Worm (Caenorhabditis elegans) whole organism, L4 larva: ENCODE measurements around the gene Y62E10A.3.

ENCODE experiments used
- F37D6.2 ChIP-seq: sonication (generic microtip); optimal IDR thresholded peaks from 2 replicates; lab custom pipeline; 2016; ENCODE audit warnings: mild to moderate bottlenecking, missing genetic modification characterization, missing compliant biosample characterization
- F44E2.7 ChIP-seq: fragments of 200-800 bp; sonication (Bioruptor generic); IDR thresholded peaks from 2 replicates; pipeline ENCODE4 v2.1.2; 2022; ENCODE audit warnings: missing genetic modification characterization, missing compliant biosample characterization
- R02D3.7 ChIP-seq: fragments of 150-350 bp; sonication (generic microtip); optimal IDR thresholded peaks from 3 replicates; lab custom pipeline; 2014; ENCODE audit warnings: missing biosample characterization, missing genetic modification characterization
- T26A8.4 ChIP-seq: fragments of 200-800 bp; sonication (Bioruptor generic); IDR thresholded peaks from 2 replicates; pipeline ENCODE4 v1.3.6; 2022; ENCODE audit warnings: missing genetic modification characterization, missing compliant biosample characterization
- Y48G9A.11 ChIP-seq: fragments of 200-800 bp; sonication (Bioruptor generic); IDR thresholded peaks from 2 replicates; pipeline ENCODE4 v1.3.6; 2022; ENCODE audit warnings: missing genetic modification reagents, missing genetic modification characterization, missing compliant biosample characterization
- ZK546.5 ChIP-seq, 2 experiments: sonication (generic microtip); optimal IDR thresholded peaks; 2 replicates each; lab custom pipeline; 2017; ENCODE audit warnings: missing biosample characterization in 2 of 2, missing genetic modification characterization in 2 of 2
- ama-1 ChIP-seq: fragments of 150-350 bp; optimal IDR thresholded peaks from 2 replicates; lab custom pipeline; 2014; ENCODE audit warnings: inconsistent platforms, mixed read lengths
- attf-4 ChIP-seq: sonication (generic microtip); optimal IDR thresholded peaks from 3 replicates; lab custom pipeline; 2017; ENCODE audit warnings: missing biosample characterization, missing genetic modification characterization
- ceh-20 ChIP-seq: fragments of 200-800 bp; sonication (Bioruptor generic); IDR thresholded peaks from 2 replicates; pipeline ENCODE4 v1.3.6; 2022; ENCODE audit warnings: missing genetic modification reagents, missing genetic modification characterization, missing compliant biosample characterization
- ceh-28 ChIP-seq: fragments of 150-350 bp; optimal IDR thresholded peaks from 2 replicates; lab custom pipeline; 2014; ENCODE audit warnings: missing biosample characterization, missing genetic modification reagents, missing genetic modification characterization
- ceh-44 ChIP-seq: fragments of 200-800 bp; sonication (Bioruptor generic); IDR thresholded peaks from 2 replicates; pipeline ENCODE4 v1.3.6; 2022; ENCODE audit warnings: missing genetic modification reagents, missing genetic modification characterization, missing compliant biosample characterization
- ceh-62 ChIP-seq: sonication (generic microtip); optimal IDR thresholded peaks from 2 replicates; lab custom pipeline; 2017; ENCODE audit warnings: missing biosample characterization, missing genetic modification characterization
- ces-1 ChIP-seq: fragments of 150-350 bp; sonication (generic microtip); optimal IDR thresholded peaks from 4 replicates; lab custom pipeline; 2014; ENCODE audit warnings: missing biosample characterization, missing genetic modification reagents, missing genetic modification characterization
- cey-2 ChIP-seq: sonication (generic microtip); optimal IDR thresholded peaks from 3 replicates; lab custom pipeline; 2017; ENCODE audit warnings: missing genetic modification characterization, mild to moderate bottlenecking, missing compliant biosample characterization, antibody characterized with exemption, borderline replicate concordance; ENCODE audit not compliant: insufficient read depth
- ctbp-1 ChIP-seq: fragments of 200-800 bp; sonication (Bioruptor generic); IDR thresholded peaks from 2 replicates; pipeline ENCODE4 v1.3.6; 2022; ENCODE audit warnings: missing genetic modification reagents, missing genetic modification characterization, missing compliant biosample characterization
- dmd-6 ChIP-seq: fragments of 200-800 bp; sonication (Bioruptor generic); IDR thresholded peaks from 2 replicates; pipeline ENCODE4 v1.3.6; 2022; ENCODE audit warnings: missing genetic modification reagents, missing genetic modification characterization, missing compliant biosample characterization
- dmd-9 ChIP-seq: fragments of 200-800 bp; sonication (Bioruptor generic); IDR thresholded peaks from 2 replicates; pipeline ENCODE4 v1.3.6; 2022; ENCODE audit warnings: missing genetic modification reagents, missing genetic modification characterization, missing compliant biosample characterization
- dpl-1 ChIP-seq: fragments of 150-350 bp; optimal IDR thresholded peaks from 2 replicates; lab custom pipeline; 2014; ENCODE audit warnings: missing biosample characterization, missing genetic modification reagents, missing genetic modification characterization
- duxl-1 ChIP-seq: sonication (generic microtip); optimal IDR thresholded peaks from 2 replicates; lab custom pipeline; 2016; ENCODE audit warnings: mild to moderate bottlenecking, missing genetic modification characterization, moderate library complexity, missing compliant biosample characterization; ENCODE audit not compliant: poor library complexity
- dve-1 ChIP-seq: sonication (generic microtip); optimal IDR thresholded peaks from 2 replicates; lab custom pipeline; 2017; ENCODE audit warnings: antibody characterized with exemption, mild to moderate bottlenecking, missing genetic modification characterization, missing compliant biosample characterization; ENCODE audit not compliant: insufficient read depth
- egl-43 ChIP-seq: fragments of 200-800 bp; sonication (Bioruptor generic); IDR thresholded peaks from 2 replicates; pipeline ENCODE4 v1.3.6; 2022; ENCODE audit warnings: missing genetic modification reagents, missing genetic modification characterization, missing compliant biosample characterization
- fkh-10 ChIP-seq: fragments of 150-350 bp; optimal IDR thresholded peaks from 2 replicates; lab custom pipeline; 2014; ENCODE audit warnings: missing biosample characterization, missing genetic modification reagents, missing genetic modification characterization
- fos-1 ChIP-seq: fragments of 150-350 bp; optimal IDR thresholded peaks from 2 replicates; lab custom pipeline; 2014; ENCODE audit warnings: missing biosample characterization, missing genetic modification characterization
- gei-8 ChIP-seq: fragments of 200-800 bp; sonication (Bioruptor generic); optimal IDR thresholded peaks from 2 replicates; lab custom pipeline; 2018; ENCODE audit warnings: mild to moderate bottlenecking, missing genetic modification characterization, missing compliant biosample characterization
- hmg-1.1 ChIP-seq: fragments of 200-800 bp; sonication (Bioruptor generic); IDR thresholded peaks from 2 replicates; pipeline ENCODE4 v1.3.6; 2022; ENCODE audit warnings: missing genetic modification reagents, missing genetic modification characterization, missing compliant biosample characterization
- lin-29 ChIP-seq: fragments of 200-800 bp; sonication (Bioruptor generic); IDR thresholded peaks from 2 replicates; pipeline ENCODE4 v1.3.6; 2022; ENCODE audit warnings: missing genetic modification reagents, missing genetic modification characterization, missing compliant biosample characterization
- lin-39 ChIP-seq: fragments of 150-350 bp; optimal IDR thresholded peaks from 2 replicates; lab custom pipeline; 2014; ENCODE audit warnings: missing biosample characterization, missing genetic modification reagents, missing genetic modification characterization
- lsy-2 ChIP-seq, 2 experiments: fragments of 150-350 bp in 1 of 2; sonication (generic microtip) in 1 of 2; optimal IDR thresholded peaks; 2 replicates each; lab custom pipeline; 2014 to 2017; ENCODE audit warnings: missing biosample characterization in 2 of 2, missing genetic modification characterization in 2 of 2
- mdl-1 ChIP-seq, 2 experiments: fragments of 150-350 bp in 1 of 2; sonication (generic microtip) in 1 of 2; optimal IDR thresholded peaks; 2 replicates each; lab custom pipeline; 2014 to 2017; ENCODE audit warnings: missing biosample characterization in 2 of 2, missing genetic modification characterization in 2 of 2
- mep-1 ChIP-seq: fragments of 150-350 bp; sonication (generic microtip); optimal IDR thresholded peaks from 3 replicates; lab custom pipeline; 2014; ENCODE audit warnings: missing biosample characterization, missing genetic modification characterization
- mes-2 ChIP-seq: sonication (generic microtip); optimal IDR thresholded peaks from 2 replicates; lab custom pipeline; 2016; ENCODE audit warnings: missing genotype, mild to moderate bottlenecking, missing genetic modification characterization, missing compliant biosample characterization; ENCODE audit not compliant: poor library complexity, severe bottlenecking
- mxl-2 ChIP-seq: fragments of 200-800 bp; sonication (Bioruptor generic); conservative IDR thresholded peaks from 2 replicates; pipeline ENCODE4 v1.3.6; 2022; ENCODE audit warnings: missing genetic modification reagents, missing genetic modification characterization, missing compliant biosample characterization
- mxl-3 ChIP-seq: fragments of 200-800 bp; sonication (Bioruptor generic); optimal IDR thresholded peaks from 2 replicates; lab custom pipeline; 2018; ENCODE audit warnings: mild to moderate bottlenecking, missing genetic modification characterization, missing compliant biosample characterization
- nhr-102 ChIP-seq: sonication (generic microtip); optimal IDR thresholded peaks from 2 replicates; lab custom pipeline; 2016; ENCODE audit warnings: mild to moderate bottlenecking, missing genetic modification characterization, moderate library complexity, missing compliant biosample characterization
- nhr-11 ChIP-seq: fragments of 150-350 bp; optimal IDR thresholded peaks from 2 replicates; lab custom pipeline; 2014; ENCODE audit warnings: missing biosample characterization, missing genetic modification characterization
- nhr-111 ChIP-seq: fragments of 200-800 bp; sonication (Bioruptor generic); optimal IDR thresholded peaks from 2 replicates; lab custom pipeline; 2018; ENCODE audit warnings: mild to moderate bottlenecking, missing genetic modification characterization, missing compliant biosample characterization
- nhr-237 ChIP-seq: sonication (generic microtip); optimal IDR thresholded peaks from 2 replicates; lab custom pipeline; 2017; ENCODE audit warnings: missing biosample characterization, missing genetic modification characterization
- nhr-28 ChIP-seq: fragments of 150-350 bp; optimal IDR thresholded peaks from 2 replicates; lab custom pipeline; 2014; ENCODE audit warnings: missing biosample characterization, missing genetic modification characterization
- nhr-42 ChIP-seq: fragments of 200-800 bp; sonication (Bioruptor generic); IDR thresholded peaks from 2 replicates; pipeline ENCODE4 v1.3.6; 2022; ENCODE audit warnings: missing genetic modification characterization, missing compliant biosample characterization
- nhr-48 ChIP-seq: sonication (generic microtip); optimal IDR thresholded peaks from 2 replicates; lab custom pipeline; 2016; ENCODE audit warnings: mild to moderate bottlenecking, missing genetic modification characterization, missing compliant biosample characterization
- nhr-6 ChIP-seq: fragments of 150-350 bp; optimal IDR thresholded peaks from 2 replicates; lab custom pipeline; 2014; ENCODE audit warnings: missing biosample characterization, missing genetic modification characterization
- nhr-76 ChIP-seq: fragments of 150-350 bp; optimal IDR thresholded peaks from 2 replicates; lab custom pipeline; 2014; ENCODE audit warnings: missing biosample characterization, missing genetic modification characterization
- php-3 ChIP-seq: fragments of 200-800 bp; sonication (Bioruptor generic); IDR thresholded peaks from 2 replicates; pipeline ENCODE4 v1.3.6; 2022; ENCODE audit warnings: missing genetic modification reagents, missing genetic modification characterization, missing compliant biosample characterization
- saeg-2 ChIP-seq: fragments of 200-800 bp; sonication (Bioruptor generic); IDR thresholded peaks from 2 replicates; pipeline ENCODE4 v1.3.6; 2022; ENCODE audit warnings: missing genetic modification reagents, missing genetic modification characterization, missing compliant biosample characterization
- sdz-12 ChIP-seq: fragments of 200-800 bp; sonication (Bioruptor generic); optimal IDR thresholded peaks from 2 replicates; lab custom pipeline; 2018; ENCODE audit warnings: mild to moderate bottlenecking, missing genetic modification characterization, missing compliant biosample characterization
- skn-1 ChIP-seq: fragments of 150-350 bp; optimal IDR thresholded peaks from 2 replicates; lab custom pipeline; 2014; ENCODE audit warnings: missing biosample characterization, missing genetic modification characterization
- snpc-4 ChIP-seq: fragments of 150-350 bp; optimal IDR thresholded peaks from 2 replicates; lab custom pipeline; 2014; ENCODE audit warnings: missing biosample characterization, missing genetic modification characterization
- spr-1 ChIP-seq: sonication (generic microtip); optimal IDR thresholded peaks from 2 replicates; lab custom pipeline; 2016; ENCODE audit warnings: mild to moderate bottlenecking, missing genetic modification characterization, missing compliant biosample characterization
- spr-3 ChIP-seq: fragments of 200-800 bp; sonication (Bioruptor generic); optimal IDR thresholded peaks from 2 replicates; lab custom pipeline; 2018; ENCODE audit warnings: mild to moderate bottlenecking, missing genetic modification characterization, missing compliant biosample characterization
- unc-39 ChIP-seq: sonication (generic microtip); optimal IDR thresholded peaks from 2 replicates; lab custom pipeline; 2017; ENCODE audit warnings: missing biosample characterization, missing genetic modification characterization
- zag-1 ChIP-seq: fragments of 150-350 bp; optimal IDR thresholded peaks from 2 replicates; lab custom pipeline; 2014; ENCODE audit warnings: missing biosample characterization, missing genetic modification characterization
- zip-11 ChIP-seq: fragments of 200-800 bp; sonication (Bioruptor generic); IDR thresholded peaks from 2 replicates; pipeline ENCODE4 v1.3.6; 2022; ENCODE audit warnings: missing genetic modification characterization, missing compliant biosample characterization

The Y62E10A.3 gene

ce11 chrIV:13396375-13396774 is 36.3 kb upstream of the Y62E10A.3 start (continued):
- no peak for TF ChIP-seq fos-1
- TF ChIP-seq cey-2 (tag; lab: Kevin White, UChicago): no peak
- no peak for TF ChIP-seq nhr-237 (tag; lab: Kevin White, UChicago)
- TF ChIP-seq hmg-1.1 (GFP tag; lab: Robert Waterston, UW): no peak
- TF ChIP-seq mep-1 (tag; lab: Kevin White, UChicago): no peak
- TF ChIP-seq ctbp-1: no peak
- peak; percentile 60 for TF ChIP-seq dmd-6
- TF ChIP-seq lsy-2 (tag; optimal IDR thresholded peaks at IDR 0.05; lab: Kevin White, UChicago): peak in 1 of 2 experiments; percentile 16
- TF ChIP-seq F37D6.2 (tag; lab: Kevin White, UChicago): no peak
- TF ChIP-seq ces-1 (GFP tag; lab: Kevin White, UChicago): no peak
- peak; percentile 35 for TF ChIP-seq nhr-102 (tag; lab: Kevin White, UChicago)
- no peak for TF ChIP-seq T26A8.4
- no peak for TF ChIP-seq egl-43 (GFP tag; lab: Robert Waterston, UW)
- TF ChIP-seq dve-1 (tag; lab: Kevin White, UChicago): peak; percentile 77
- TF ChIP-seq ceh-62 (tag; lab: Kevin White, UChicago): no peak
- TF ChIP-seq nhr-42 (GFP tag; lab: Robert Waterston, UW): no peak
- no peak for TF ChIP-seq Y48G9A.11 (GFP tag; lab: Robert Waterston, UW)
- TF ChIP-seq lin-39 (tag; lab: Kevin White, UChicago): no peak
- TF ChIP-seq ZK546.5 (tag; optimal IDR thresholded peaks at IDR 0.05; lab: Kevin White, UChicago): no peak
- peak; percentile 61 for TF ChIP-seq nhr-48 (tag; lab: Kevin White, UChicago)
- no peak for TF ChIP-seq gei-8
- no peak for TF ChIP-seq zag-1 (tag; lab: Kevin White, UChicago)
- TF ChIP-seq spr-3: no peak
- TF ChIP-seq mes-2: no peak
- TF ChIP-seq nhr-76 (tag; lab: Kevin White, UChicago): no peak
- TF ChIP-seq php-3 (GFP tag; lab: Robert Waterston, UW): peak; percentile 52; the same call in 1 of the 2 replicates
- TF ChIP-seq ceh-28 (tag; lab: Kevin White, UChicago): no peak
- peak; percentile 90 for TF ChIP-seq nhr-28 (tag; lab: Kevin White, UChicago)
- TF ChIP-seq mxl-3 (GFP tag; lab: Kevin White, UChicago): no peak
- TF ChIP-seq nhr-111 (GFP tag; lab: Kevin White, UChicago): no peak
- TF ChIP-seq ama-1 (lab: Kevin White, UChicago): no peak

ce11 chrIV:13395255-13395654 is 35.2 kb upstream of the Y62E10A.3 start:
- TF ChIP-seq attf-4 (tag; lab: Kevin White, UChicago) (no peak), snpc-4 (tag; lab: Kevin White, UChicago) (no peak), hmg-1.1 (GFP tag; lab: Robert Waterston, UW) (peak; percentile 90), sdz-12 (GFP tag; lab: Kevin White, UChicago) (no peak), nhr-28 (tag; lab: Kevin White, UChicago) (peak; percentile 76), dpl-1 (GFP tag; lab: Kevin White, UChicago) (peak; percentile 64), ceh-44 (GFP tag; lab: Robert Waterston, UW) (no peak), F44E2.7 (GFP tag; lab: Robert Waterston, UW) (no peak), zip-11 (no peak), mdl-1 (tag; optimal IDR thresholded peaks at IDR 0.05; lab: Kevin White, UChicago) (peak; percentile 84 to 92), ceh-28 (tag; lab: Kevin White, UChicago) (no peak), unc-39 (tag; lab: Kevin White, UChicago) (no peak), duxl-1 (tag; lab: Kevin White, UChicago) (no peak), nhr-237 (tag; lab: Kevin White, UChicago) (no peak), saeg-2 (GFP tag; lab: Robert Waterston, UW) (peak; percentile 83), mxl-2 (GFP tag; lab: Robert Waterston, UW) (peak; percentile 100), ceh-20 (GFP tag; lab: Robert Waterston, UW) (peak; percentile 93), nhr-6 (peak; percentile 82), dmd-9 (GFP tag; lab: Robert Waterston, UW) (no peak), lin-29 (GFP tag; lab: Robert Waterston, UW) (peak; percentile 16; the same call in 1 of the 2 replicates), fkh-10 (GFP tag; lab: Kevin White, UChicago) (peak; percentile 89), spr-1 (tag; lab: Kevin White, UChicago) (peak; percentile 55), R02D3.7 (tag; lab: Kevin White, UChicago) (no peak), nhr-11 (peak; percentile 84), lsy-2 (tag; optimal IDR thresholded peaks at IDR 0.05; lab: Kevin White, UChicago) (peak; percentile 63 to 85), ces-1 (GFP tag; lab: Kevin White, UChicago) (no peak), skn-1 (no peak)
